Fruit fly (Drosophila melanogaster): ENCODE measurements around the gene g.

DNA sequence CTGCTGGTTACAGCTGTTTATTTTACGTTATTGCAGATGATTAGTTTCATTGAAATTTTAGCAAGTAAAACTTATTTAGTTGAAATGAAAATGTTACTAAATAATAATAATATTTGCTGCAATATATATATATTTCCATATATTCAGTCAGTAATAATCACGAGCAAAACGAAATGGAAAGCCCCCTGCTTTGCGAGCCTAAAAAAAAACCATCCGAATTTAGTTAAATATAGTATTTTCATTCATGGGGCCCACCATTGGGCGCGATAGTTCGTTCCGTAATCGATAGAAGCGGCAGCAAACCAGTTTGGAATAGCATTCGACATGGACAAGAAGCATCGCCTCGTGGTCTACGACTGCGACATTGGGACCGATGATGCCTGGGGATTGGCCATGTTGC is 53.4 kb downstream of the g start, which contains the start of gene CG11158:
- TF ChIP-seq usp (GFP tag; optimal IDR thresholded peaks at IDR 0.05) = no peak
- no peak for TF ChIP-seq psq (optimal IDR thresholded peaks at IDR 0.05)
